Worm (Caenorhabditis elegans): ENCODE measurements around the gene K06A9.3.

- no peak for TF ChIP-seq hmbx-1 (tag; optimal IDR thresholded peaks at IDR 0.05)
- TF ChIP-seq pes-1 (GFP tag; IDR thresholded peaks at IDR 0.05) = no peak
- no peak for TF ChIP-seq sea-1 (GFP tag; conservative IDR thresholded peaks at IDR 0.05)
These were observed 48.1 kb downstream of the K06A9.3 start for ce11 chrX:1487096-1487495.
